Fruit fly (Drosophila melanogaster): ENCODE data around the gene CG11286.

CG11286 gene

DNA sequence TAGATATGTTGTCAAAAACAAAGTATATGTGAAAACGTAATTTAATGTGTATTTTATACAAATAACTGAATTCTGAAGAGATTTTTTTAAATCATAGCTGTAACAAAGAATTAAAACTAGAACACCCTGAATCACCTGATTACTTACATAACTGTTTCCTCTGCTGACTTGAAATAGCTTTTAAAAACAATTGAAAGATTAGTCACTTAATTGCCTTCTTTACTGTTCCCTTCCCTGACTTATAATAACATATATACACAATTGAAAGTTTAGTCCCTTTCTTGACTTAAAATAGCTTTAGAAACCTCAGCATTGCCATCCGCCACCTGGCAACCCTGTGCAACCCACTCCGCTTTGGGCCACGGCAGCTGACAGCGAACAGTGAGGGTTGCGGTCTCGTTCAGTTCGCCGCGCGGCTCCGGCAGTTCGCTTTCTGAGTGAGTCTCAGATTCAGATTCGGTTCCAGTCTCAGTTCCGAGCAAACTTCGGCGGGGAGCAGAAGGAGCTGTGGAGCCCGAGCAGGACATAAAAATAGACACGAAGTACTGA lies 42.5 kb upstream of the CG11286 start, which contains the start of gene CG34384 (continued):
- TF ChIP-seq disco-r (GFP tag; optimal IDR thresholded peaks at IDR 0.05) (peak; percentile 33), Fer1 (GFP tag; optimal IDR thresholded peaks at IDR 0.05) (peak; percentile 79), CG10147 (GFP tag; optimal IDR thresholded peaks at IDR 0.05) (peak; percentile 72), CG17359 (tag; optimal IDR thresholded peaks at IDR 0.05) (peak; percentile 46), CG8290 (GFP tag; optimal IDR thresholded peaks at IDR 0.05) (no peak), CG8290 (tag; optimal IDR thresholded peaks at IDR 0.05) (peak in 1 of 2 experiments; percentile 38), CrebB (tag; optimal IDR thresholded peaks at IDR 0.05) (no peak), pnt (GFP tag; optimal IDR thresholded peaks at IDR 0.05) (peak; percentile 38), nau (GFP tag; optimal IDR thresholded peaks at IDR 0.05) (peak; percentile 57), CG13123 (GFP tag; optimal IDR thresholded peaks at IDR 0.05) (no peak), CG31365 (tag; optimal IDR thresholded peaks at IDR 0.05) (no peak), CG8089 (GFP tag; optimal IDR thresholded peaks at IDR 0.05) (peak; percentile 8), lab (GFP tag; optimal IDR thresholded peaks at IDR 0.05) (peak; percentile 74), CG12155 (GFP tag; optimal IDR thresholded peaks at IDR 0.05) (peak; percentile 46), CG16863 (GFP tag; optimal IDR thresholded peaks at IDR 0.05) (peak; percentile 41), CG3847 (GFP tag; IDR thresholded peaks at IDR 0.05) (peak; percentile 29; the same call in 1 of the 2 replicates), Elba2 (GFP tag; optimal IDR thresholded peaks at IDR 0.05) (peak; percentile 14), Ptx1 (GFP tag; IDR thresholded peaks at IDR 0.05) (no peak; the same call in 1 of the 2 replicates), CG32772 (GFP tag; IDR thresholded peaks at IDR 0.05) (no peak), CG15073 (GFP tag; optimal IDR thresholded peaks at IDR 0.05) (no peak), slou (GFP tag; optimal IDR thresholded peaks at IDR 0.05) (peak; percentile 21), stc (GFP tag; IDR thresholded peaks at IDR 0.05) (no peak), Hr3 (GFP tag; optimal IDR thresholded peaks at IDR 0.05) (no peak), ttk (GFP tag; IDR thresholded peaks at IDR 0.05) (no peak), tap (tag; optimal IDR thresholded peaks at IDR 0.05) (peak; percentile 54), Myb (GFP tag; optimal IDR thresholded peaks at IDR 0.05) (peak; percentile 12), ERR (GFP tag; optimal IDR thresholded peaks at IDR 0.05) (no peak), CG10979 (tag; optimal IDR thresholded peaks at IDR 0.05) (peak; percentile 68), eyg (GFP tag; optimal IDR thresholded peaks at IDR 0.05) (no peak), Blimp-1 (GFP tag; optimal IDR thresholded peaks at IDR 0.05) (peak; percentile 43), danr (GFP tag; IDR thresholded peaks at IDR 0.05) (no peak), ham (GFP tag; IDR thresholded peaks at IDR 0.05) (no peak), tna (GFP tag; IDR thresholded peaks at IDR 0.05; ENCODE audit: partially characterized antibody) (no peak), ab (GFP tag; optimal IDR thresholded peaks at IDR 0.05) (no peak), CG9932 (GFP tag; IDR thresholded peaks at IDR 0.05) (peak; percentile 51), CG6791 (GFP tag; IDR thresholded peaks at IDR 0.05; ENCODE audit: partially characterized antibody) (no peak), CG2199 (GFP tag; IDR thresholded peaks at IDR 0.05) (no peak), ewg (GFP tag; optimal IDR thresholded peaks at IDR 0.05) (peak; percentile 2), CG13287 (GFP tag; IDR thresholded peaks at IDR 0.05; ENCODE audit: partially characterized antibody) (no peak), tup (GFP tag; optimal IDR thresholded peaks at IDR 0.05) (no peak), CG16815 (GFP tag; optimal IDR thresholded peaks at IDR 0.05) (peak; percentile 35), onecut (GFP tag; IDR thresholded peaks at IDR 0.05) (peak; percentile 49; the same call in 1 of the 2 replicates), CG7271 (tag; optimal IDR thresholded peaks at IDR 0.05) (no peak), en (GFP tag; optimal IDR thresholded peaks at IDR 0.05) (peak; percentile 17), grau (tag; optimal IDR thresholded peaks at IDR 0.05) (peak; percentile 60), dpn (GFP tag; optimal IDR thresholded peaks at IDR 0.05) (peak; percentile 36 to 54), jing (GFP tag; optimal IDR thresholded peaks at IDR 0.05) (no peak), CG11560 (tag; IDR thresholded peaks at IDR 0.05) (no peak), bsh (GFP tag; optimal IDR thresholded peaks at IDR 0.05) (no peak), CG8359 (GFP tag; optimal IDR thresholded peaks at IDR 0.05; ENCODE audit: borderline replicate concordance) (peak; percentile 40), Usf (GFP tag; optimal IDR thresholded peaks at IDR 0.05) (peak; percentile 13)

Data from whole organism, embryonic.